Fruit fly (Drosophila melanogaster): Measurements from ENCODE around the gene CG42705.

DNA sequence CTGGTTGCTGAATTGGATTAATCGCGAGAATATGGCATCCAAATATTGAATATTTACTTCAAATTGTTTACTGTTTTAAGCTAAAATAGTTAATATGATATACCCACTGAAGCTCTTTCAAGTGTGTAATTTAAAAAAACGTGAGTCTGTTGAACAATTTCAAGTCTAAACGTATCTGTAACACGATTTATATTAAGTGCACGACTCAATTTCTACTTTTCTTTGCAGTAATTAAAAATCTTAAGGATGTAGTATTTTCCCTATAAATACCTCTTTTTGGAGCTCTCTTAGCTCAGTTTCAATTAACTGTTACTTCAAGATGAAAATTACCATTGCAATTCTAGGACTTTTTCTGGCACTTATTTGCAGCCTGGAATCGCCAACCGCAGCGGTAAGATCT, 1.3 kb upstream of the CG42705 start, which contains the start of gene CG42704:
- TF ChIP-seq CG6276 (GFP tag; optimal IDR thresholded peaks at IDR 0.05) (no peak), achi (GFP tag; optimal IDR thresholded peaks at IDR 0.05) (no peak), Hr39 (GFP tag; optimal IDR thresholded peaks at IDR 0.05) (no peak), Gug (GFP tag; IDR thresholded peaks at IDR 0.05) (no peak), Eip78C (GFP tag) (no peak)
